Worm (Caenorhabditis elegans) whole organism, late embryonic: ENCODE data around the gene W02G9.3.

ENCODE experiments used
- ceh-48 ChIP-seq: sonication (generic microtip); optimal IDR thresholded peaks from 2 replicates; lab custom pipeline; 2016; ENCODE audit warnings: missing genetic modification characterization, inconsistent platforms, missing compliant biosample characterization
- ceh-9 ChIP-seq: sonication (generic microtip); optimal IDR thresholded peaks from 2 replicates; lab custom pipeline; 2016; ENCODE audit warnings: mild to moderate bottlenecking, missing genetic modification characterization, inconsistent platforms, missing compliant biosample characterization
- dve-1 ChIP-seq: sonication (generic microtip); optimal IDR thresholded peaks from 2 replicates; lab custom pipeline; 2017; ENCODE audit warnings: antibody characterized with exemption, mild to moderate bottlenecking, missing genetic modification characterization, missing compliant biosample characterization
- ets-4 ChIP-seq: sonication (generic microtip); optimal IDR thresholded peaks from 2 replicates; lab custom pipeline; 2016; ENCODE audit warnings: missing genetic modification characterization, missing compliant biosample characterization
- fax-1 ChIP-seq: sonication (generic microtip); optimal IDR thresholded peaks from 2 replicates; lab custom pipeline; 2016; ENCODE audit warnings: missing genotype, missing genetic modification characterization, missing compliant biosample characterization
- nhr-11 ChIP-seq: fragments of 150-350 bp; optimal IDR thresholded peaks from 2 replicates; lab custom pipeline; 2014; ENCODE audit warnings: missing biosample characterization, missing genetic modification characterization
- nhr-232 ChIP-seq: sonication (generic microtip); optimal IDR thresholded peaks from 2 replicates; lab custom pipeline; 2016; ENCODE audit warnings: missing genetic modification characterization, missing compliant biosample characterization
- npax-4 ChIP-seq: sonication (generic microtip); optimal IDR thresholded peaks from 2 replicates; lab custom pipeline; 2016; ENCODE audit warnings: missing genetic modification characterization, missing compliant biosample characterization
- pqm-1 ChIP-seq: sonication (generic microtip); optimal IDR thresholded peaks from 2 replicates; lab custom pipeline; 2016; ENCODE audit warnings: missing genetic modification characterization, missing compliant biosample characterization
- sdc-2 ChIP-seq: sonication (generic microtip); optimal IDR thresholded peaks from 2 replicates; lab custom pipeline; 2016; ENCODE audit warnings: missing genotype, missing genetic modification characterization, missing compliant biosample characterization

- TF ChIP-seq nhr-11 (no peak), dve-1 (tag; lab: Kevin White, UChicago) (no peak), npax-4 (tag; lab: Kevin White, UChicago) (no peak), pqm-1 (no peak), ceh-48 (tag; lab: Kevin White, UChicago) (no peak), sdc-2 (no peak), nhr-232 (no peak), ceh-9 (tag; lab: Kevin White, UChicago) (no peak), fax-1 (tag; lab: Kevin White, UChicago) (no peak), ets-4 (no peak)
Measured at ce11 chrV:2722555-2722954, 49.8 kb downstream of the W02G9.3 start, which contains the start of gene srg-60.
